Fruit fly (Drosophila melanogaster) whole organism, prepupa: Measurements from ENCODE around the gene CG4404.

Experiments used
- CG11762 ChIP-seq: fragments of 200-800 bp; sonication (Bioruptor generic); optimal IDR thresholded peaks from 3 replicates; lab custom pipeline; 2016; ENCODE audit warnings: missing biosample characterization, missing genetic modification characterization; ENCODE audit not compliant: insufficient read depth
- CG11902 ChIP-seq: fragments of 200-800 bp; sonication (Bioruptor generic); optimal IDR thresholded peaks from 3 replicates; lab custom pipeline; 2016; ENCODE audit warnings: missing biosample characterization, missing genetic modification characterization
- CG31627 ChIP-seq: fragments of 200-800 bp; sonication (Bioruptor generic); optimal IDR thresholded peaks from 3 replicates; lab custom pipeline; 2016; ENCODE audit warnings: missing biosample characterization, missing genetic modification characterization
- CG32006 ChIP-seq: fragments of 200-800 bp; sonication (Bioruptor generic); optimal IDR thresholded peaks from 3 replicates; lab custom pipeline; 2017; ENCODE audit warnings: missing biosample characterization, mild to moderate bottlenecking, missing genetic modification characterization
- CG6276 ChIP-seq: fragments of 200-800 bp; sonication (Bioruptor generic); optimal IDR thresholded peaks from 2 replicates; lab custom pipeline; 2017; ENCODE audit warnings: missing biosample characterization, mild to moderate bottlenecking, missing genetic modification characterization
- CG6792 ChIP-seq: fragments of 200-800 bp; sonication (Bioruptor generic); optimal IDR thresholded peaks from 3 replicates; lab custom pipeline; 2016; ENCODE audit warnings: missing biosample characterization, missing genetic modification characterization
- CG6854 ChIP-seq: fragments of 200-800 bp; sonication (Bioruptor generic); optimal IDR thresholded peaks from 2 replicates; lab custom pipeline; 2017; ENCODE audit warnings: missing biosample characterization, mild to moderate bottlenecking, missing genetic modification characterization
- CG8319 ChIP-seq: fragments of 200-800 bp; sonication (Bioruptor generic); optimal IDR thresholded peaks from 3 replicates; lab custom pipeline; 2016; ENCODE audit warnings: missing biosample characterization, missing genetic modification characterization
- Eip75B ChIP-seq: fragments of 200-800 bp; sonication (Bioruptor generic); optimal IDR thresholded peaks from 3 replicates; lab custom pipeline; 2016; ENCODE audit warnings: missing biosample characterization, missing genetic modification characterization
- Eip78C ChIP-seq: fragments of 200-800 bp; sonication (Bioruptor generic); peaks from one replicate; lab custom pipeline; 2016; ENCODE audit warnings: missing biosample characterization, missing genetic modification characterization
- Gug ChIP-seq: fragments of 200-800 bp; sonication (Bioruptor generic); IDR thresholded peaks from 2 replicates; pipeline ENCODE4 v1.3.6; 2022; ENCODE audit warnings: missing biosample characterization, missing genetic modification characterization
- Hr39 ChIP-seq: fragments of 200-800 bp; sonication (Bioruptor generic); optimal IDR thresholded peaks from 2 replicates; lab custom pipeline; 2016; ENCODE audit warnings: missing biosample characterization, missing genetic modification characterization
- OdsH ChIP-seq: fragments of 200-800 bp; sonication (Bioruptor generic); optimal IDR thresholded peaks from 3 replicates; lab custom pipeline; 2016; ENCODE audit warnings: missing biosample characterization, missing genetic modification characterization
- Sox15 ChIP-seq: fragments of 200-800 bp; sonication (Bioruptor generic); optimal IDR thresholded peaks from 3 replicates; lab custom pipeline; 2016; ENCODE audit warnings: missing biosample characterization, missing genetic modification characterization
- fd59A ChIP-seq: fragments of 200-800 bp; sonication (Bioruptor generic); optimal IDR thresholded peaks from 2 replicates; lab custom pipeline; 2017; ENCODE audit warnings: missing biosample characterization, mild to moderate bottlenecking, missing genetic modification characterization, missing genetic modification reagents
- pdm3 ChIP-seq: fragments of 200-800 bp; sonication (Bioruptor generic); optimal IDR thresholded peaks from 3 replicates; lab custom pipeline; 2016; ENCODE audit warnings: missing biosample characterization, missing genetic modification characterization

CG4404 gene

DNA sequence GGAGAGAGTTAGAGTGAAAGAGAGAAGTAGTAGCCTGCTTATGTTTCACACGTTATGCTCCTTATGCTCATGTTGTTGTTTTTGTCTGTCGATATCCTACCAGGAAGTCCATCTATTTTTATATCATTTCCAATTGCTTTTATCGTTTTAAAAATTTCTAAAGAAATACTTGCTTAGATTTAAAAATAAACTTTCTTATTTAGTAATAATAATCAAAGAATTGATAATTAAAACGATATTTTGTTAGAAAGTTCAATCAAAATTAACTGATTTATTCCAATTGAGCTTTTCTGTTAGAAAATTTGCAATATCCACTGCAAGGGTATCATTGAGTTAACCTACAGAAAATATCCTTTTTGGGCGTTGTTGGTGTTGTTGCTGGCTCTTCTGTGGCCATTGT is 36.0 kb downstream of the CG4404 start (continued):
- TF ChIP-seq CG6276 (GFP tag; lab: Kevin White, UChicago) (no peak), pdm3 (GFP tag; lab: Kevin White, UChicago) (no peak), CG8319 (GFP tag; lab: Kevin White, UChicago) (no peak), Hr39 (GFP tag; lab: Kevin White, UChicago) (no peak)

DNA sequence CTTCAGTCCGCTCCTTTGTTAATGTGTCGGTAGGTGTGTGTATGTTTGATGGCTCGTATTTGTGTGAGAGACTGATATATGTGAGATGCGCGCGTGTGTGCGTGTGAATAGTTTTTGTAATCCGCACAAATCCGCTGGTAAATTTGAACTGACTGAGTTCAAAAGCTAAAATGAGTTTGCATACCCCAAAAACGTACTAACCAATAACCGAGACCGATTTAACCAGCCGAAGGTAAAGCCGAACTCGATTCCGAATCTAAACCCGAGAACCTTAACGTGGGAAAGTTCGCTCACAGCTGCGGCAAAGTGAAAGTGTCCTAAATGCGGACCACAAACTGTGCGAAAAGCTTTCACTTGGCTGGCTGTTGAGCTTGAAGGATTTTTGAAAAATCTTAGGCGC is 37.2 kb downstream of the CG4404 start:
- TF ChIP-seq CG32006 (GFP tag; lab: Kevin White, UChicago) (no peak), Eip78C (GFP tag; lab: Kevin White, UChicago) (no peak), fd59A (GFP tag; lab: Kevin White, UChicago) (no peak), Hr39 (GFP tag; lab: Kevin White, UChicago) (no peak), CG11902 (no peak)

dm6 chrX:12857622-12858021 is 48.2 kb downstream of the CG4404 start, which contains the start of gene CG4661:
TSS of gene CG4661 (minus strand) at chrX:12857722.
- no peak for TF ChIP-seq Sox15 (GFP tag; lab: Kevin White, UChicago)
- no peak for TF ChIP-seq CG6854 (GFP tag; lab: Kevin White, UChicago)
- no peak for TF ChIP-seq CG11762
- no peak for TF ChIP-seq Gug (GFP tag; lab: Robert Waterston, UW)
- no peak for TF ChIP-seq Eip75B
- no peak for TF ChIP-seq CG31627 (GFP tag; lab: Kevin White, UChicago)
- TF ChIP-seq OdsH = no peak
- no peak for TF ChIP-seq Hr39 (GFP tag; lab: Kevin White, UChicago)
- no peak for TF ChIP-seq CG6792 (GFP tag; lab: Kevin White, UChicago)
